Worm (Caenorhabditis elegans) whole organism, late embryonic: ENCODE results near the gene Y38C1AA.1.

Experiments
- F13H6.1 ChIP-seq: sonication (generic microtip); optimal IDR thresholded peaks from 2 replicates; lab custom pipeline; 2016; ENCODE audit warnings: missing genetic modification characterization, missing compliant biosample characterization
- ama-1 ChIP-seq: fragments of 150-350 bp; optimal IDR thresholded peaks from 2 replicates; lab custom pipeline; 2014
- elt-2 ChIP-seq: sonication (generic microtip); optimal IDR thresholded peaks from 2 replicates; lab custom pipeline; 2016; ENCODE audit warnings: missing genetic modification reagents, missing genetic modification characterization, missing compliant biosample characterization
- pat-9 ChIP-seq: fragments of 200-800 bp; sonication (Bioruptor generic); optimal IDR thresholded peaks from 2 replicates; lab custom pipeline; 2018; ENCODE audit warnings: mild to moderate bottlenecking, missing genetic modification characterization, moderate library complexity, missing compliant biosample characterization
- pha-4 ChIP-seq: fragments of 150-350 bp; optimal IDR thresholded peaks from 2 replicates; lab custom pipeline; 2018; ENCODE audit warnings: missing biosample characterization, missing genetic modification reagents, missing genetic modification characterization
- pros-1 ChIP-seq: fragments of 150-350 bp; optimal IDR thresholded peaks from 2 replicates; lab custom pipeline; 2014; ENCODE audit warnings: missing biosample characterization, missing genetic modification reagents, missing genetic modification characterization
- ref-2 ChIP-seq: sonication (generic microtip); optimal IDR thresholded peaks from 2 replicates; lab custom pipeline; 2016; ENCODE audit warnings: missing genetic modification characterization, missing compliant biosample characterization
- syd-9 ChIP-seq: sonication (generic microtip); optimal IDR thresholded peaks from 2 replicates; lab custom pipeline; 2016; ENCODE audit warnings: mild to moderate bottlenecking, missing genetic modification characterization, moderate library complexity, missing compliant biosample characterization
- unc-86 ChIP-seq: sonication (generic microtip); optimal IDR thresholded peaks from 2 replicates; lab custom pipeline; 2016; ENCODE audit warnings: missing genetic modification characterization, missing compliant biosample characterization
- ztf-16 ChIP-seq: sonication (generic microtip); optimal IDR thresholded peaks from 2 replicates; lab custom pipeline; 2017; ENCODE audit warnings: missing genetic modification characterization, missing compliant biosample characterization

ce11 chrIV:210591-210990, 2.6 kb downstream of the Y38C1AA.1 start:
- TF ChIP-seq pros-1 (tag; lab: Kevin White, UChicago) (no peak), syd-9 (tag; lab: Kevin White, UChicago) (peak; percentile 3), pat-9 (tag; lab: Kevin White, UChicago) (no peak), ztf-16 (tag; lab: Kevin White, UChicago) (no peak), pha-4 (no peak), F13H6.1 (no peak), ref-2 (tag; lab: Kevin White, UChicago) (no peak), elt-2 (tag; lab: Kevin White, UChicago) (peak; percentile 67), unc-86 (tag; lab: Kevin White, UChicago) (no peak), ama-1 (lab: Kevin White, UChicago) (no peak)
